Worm (Caenorhabditis elegans): ENCODE data around the gene F40G9.19.

DNA sequence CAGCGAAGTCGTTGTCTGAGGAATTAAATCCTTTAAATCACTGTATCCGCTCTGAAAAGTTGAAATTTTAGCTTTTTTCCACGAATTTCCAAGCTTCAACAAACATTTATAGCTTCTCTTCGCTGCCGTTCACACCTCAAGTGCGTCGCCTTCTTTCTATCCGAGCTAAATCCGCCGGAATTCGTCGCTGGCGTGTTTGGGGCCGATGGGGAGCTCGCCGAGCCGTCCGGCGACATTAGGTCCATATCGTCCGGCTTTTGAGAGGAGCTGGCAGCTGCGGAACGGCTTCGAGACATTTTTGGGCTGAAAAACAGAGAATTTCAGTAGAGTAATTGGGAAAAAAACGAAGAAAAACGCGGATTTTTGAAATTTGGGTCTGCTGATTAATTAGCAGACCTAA is 14.2 kb downstream of the F40G9.19 start, which contains the start of gene mxl-2:
- no peak for TF ChIP-seq sox-4 (tag; optimal IDR thresholded peaks at IDR 0.05)
- TF ChIP-seq nhr-11 (tag; optimal IDR thresholded peaks at IDR 0.05) = no peak
- no peak for TF ChIP-seq ceh-9 (tag; optimal IDR thresholded peaks at IDR 0.05)
- no peak for TF ChIP-seq dmd-4 (tag; optimal IDR thresholded peaks at IDR 0.05; ENCODE audit: borderline replicate concordance)
- no peak for TF ChIP-seq pha-4 (tag; optimal IDR thresholded peaks at IDR 0.05)
- no peak for TF ChIP-seq unc-55 (GFP tag; optimal IDR thresholded peaks at IDR 0.05)
- no peak for TF ChIP-seq C38D4.7 (GFP tag; optimal IDR thresholded peaks at IDR 0.05)
- no peak for TF ChIP-seq tbx-2 (tag; optimal IDR thresholded peaks at IDR 0.05)
- no peak for TF ChIP-seq dve-1 (tag; optimal IDR thresholded peaks at IDR 0.05)
- TF ChIP-seq sox-2 (GFP tag; IDR thresholded peaks at IDR 0.05) = no peak
- no peak for TF ChIP-seq lin-11 (tag; optimal IDR thresholded peaks at IDR 0.05)
- no peak for TF ChIP-seq unc-86 (tag; optimal IDR thresholded peaks at IDR 0.05)
- no peak for TF ChIP-seq hlh-13 (GFP tag; optimal IDR thresholded peaks at IDR 0.05)
